Worm (Caenorhabditis elegans): ENCODE measurements around the gene misc-1.

- TF ChIP-seq hsf-1 (GFP tag; IDR thresholded peaks at IDR 0.05), result no peak
- no peak for TF ChIP-seq unc-62 (GFP tag; optimal IDR thresholded peaks at IDR 0.05)
- no peak for TF ChIP-seq sdz-38 (tag; optimal IDR thresholded peaks at IDR 0.05)
- TF ChIP-seq lin-35 (GFP tag; optimal IDR thresholded peaks at IDR 0.05), result no peak
- no peak for TF ChIP-seq egrh-3 (GFP tag; IDR thresholded peaks at IDR 0.05)
- TF ChIP-seq tbx-9 (tag; optimal IDR thresholded peaks at IDR 0.05; ENCODE audit: borderline replicate concordance), result no peak
- no peak for TF ChIP-seq tlf-1 (GFP tag; optimal IDR thresholded peaks at IDR 0.05)
- TF ChIP-seq snpc-4 (GFP tag; optimal IDR thresholded peaks at IDR 0.05), result no peak
- TF ChIP-seq snpc-4 (tag; optimal IDR thresholded peaks at IDR 0.05), result no peak
- no peak for TF ChIP-seq hlh-26 (GFP tag; conservative IDR thresholded peaks at IDR 0.05)
- TF ChIP-seq lsl-1 (GFP tag; optimal IDR thresholded peaks at IDR 0.05), result no peak
- no peak for TF ChIP-seq F37B4.10 (GFP tag; IDR thresholded peaks at IDR 0.05)
Observed at ce11 chrII:325639-326350, 39.4 kb downstream of the misc-1 start, which contains the start of gene sgcb-1.

Data from whole organism, young adult.